Worm (Caenorhabditis elegans) whole organism, L4 larva: ENCODE measurements around the gene lbp-9.

ENCODE experiments used
- F37D6.2 ChIP-seq: sonication (generic microtip); optimal IDR thresholded peaks from 2 replicates; lab custom pipeline; 2016; ENCODE audit warnings: mild to moderate bottlenecking, missing genetic modification characterization, missing compliant biosample characterization
- F49E8.2 ChIP-seq: sonication (generic microtip); optimal IDR thresholded peaks from 2 replicates; lab custom pipeline; 2016; ENCODE audit warnings: missing compliant biosample characterization, mild to moderate bottlenecking, missing genetic modification characterization, borderline replicate concordance
- R02D3.7 ChIP-seq: fragments of 150-350 bp; sonication (generic microtip); optimal IDR thresholded peaks from 3 replicates; lab custom pipeline; 2014; ENCODE audit warnings: missing biosample characterization, missing genetic modification characterization
- T20F7.1 ChIP-seq: fragments of 200-800 bp; sonication (Bioruptor generic); optimal IDR thresholded peaks from 2 replicates; lab custom pipeline; 2018; ENCODE audit warnings: mild to moderate bottlenecking, missing genetic modification characterization, missing compliant biosample characterization
- T26A8.4 ChIP-seq: fragments of 200-800 bp; sonication (Bioruptor generic); IDR thresholded peaks from 2 replicates; pipeline ENCODE4 v1.3.6; 2022; ENCODE audit warnings: missing genetic modification characterization, missing compliant biosample characterization
- Y5F2A.4 ChIP-seq: fragments of 200-800 bp; sonication (Bioruptor generic); optimal IDR thresholded peaks from 2 replicates; lab custom pipeline; 2018; ENCODE audit warnings: mild to moderate bottlenecking, missing genetic modification characterization, missing compliant biosample characterization
- aha-1 ChIP-seq: fragments of 150-350 bp; peaks from one replicate; lab custom pipeline; 2014; ENCODE audit warnings: missing biosample characterization, missing genetic modification characterization
- aly-2 ChIP-seq: sonication (generic microtip); optimal IDR thresholded peaks from 2 replicates; lab custom pipeline; 2018; ENCODE audit warnings: missing biosample characterization, missing genetic modification characterization
- attf-4 ChIP-seq: sonication (generic microtip); optimal IDR thresholded peaks from 3 replicates; lab custom pipeline; 2017; ENCODE audit warnings: missing biosample characterization, missing genetic modification characterization
- ceh-32 ChIP-seq: sonication (generic microtip); optimal IDR thresholded peaks from 2 replicates; lab custom pipeline; 2016; ENCODE audit warnings: mild to moderate bottlenecking, missing genetic modification characterization, missing compliant biosample characterization; ENCODE audit not compliant: poor library complexity
- ces-1 ChIP-seq: fragments of 150-350 bp; sonication (generic microtip); optimal IDR thresholded peaks from 4 replicates; lab custom pipeline; 2014; ENCODE audit warnings: missing biosample characterization, missing genetic modification reagents, missing genetic modification characterization
- daf-16 ChIP-seq, 3 experiments: sonication (generic microtip); optimal IDR thresholded peaks; 2 replicates each; lab custom pipeline; 2016 to 2017; ENCODE audit warnings: missing genetic modification characterization in 3 of 3, missing genetic modification reagents in 3 of 3, mild to moderate bottlenecking in 2 of 3, missing compliant biosample characterization in 2 of 3, missing biosample characterization in 1 of 3, moderate library complexity in 1 of 3
- daf-19 ChIP-seq: fragments of 200-800 bp; sonication (Bioruptor generic); conservative IDR thresholded peaks from 2 replicates; pipeline ENCODE4 v1.3.6; 2022; ENCODE audit warnings: missing genetic modification characterization, missing compliant biosample characterization
- dmd-8 ChIP-seq: fragments of 200-800 bp; sonication (Bioruptor generic); IDR thresholded peaks from 2 replicates; pipeline ENCODE4 v1.3.6; 2022; ENCODE audit warnings: missing genetic modification characterization, missing compliant biosample characterization
- dmd-9 ChIP-seq: fragments of 200-800 bp; sonication (Bioruptor generic); IDR thresholded peaks from 2 replicates; pipeline ENCODE4 v1.3.6; 2022; ENCODE audit warnings: missing genetic modification reagents, missing genetic modification characterization, missing compliant biosample characterization
- egl-27 ChIP-seq: sonication (generic microtip); optimal IDR thresholded peaks from 3 replicates; lab custom pipeline; 2017; ENCODE audit warnings: missing biosample characterization, missing genetic modification reagents, missing genetic modification characterization
- fos-1 ChIP-seq: fragments of 150-350 bp; optimal IDR thresholded peaks from 2 replicates; lab custom pipeline; 2014; ENCODE audit warnings: missing biosample characterization, missing genetic modification characterization
- gei-8 ChIP-seq: fragments of 200-800 bp; sonication (Bioruptor generic); optimal IDR thresholded peaks from 2 replicates; lab custom pipeline; 2018; ENCODE audit warnings: mild to moderate bottlenecking, missing genetic modification characterization, missing compliant biosample characterization
- hmg-1.1 ChIP-seq: fragments of 200-800 bp; sonication (Bioruptor generic); IDR thresholded peaks from 2 replicates; pipeline ENCODE4 v1.3.6; 2022; ENCODE audit warnings: missing genetic modification reagents, missing genetic modification characterization, missing compliant biosample characterization
- lin-1 ChIP-seq: fragments of 200-800 bp; sonication (Bioruptor generic); IDR thresholded peaks from 2 replicates; pipeline ENCODE4 v1.3.6; 2022; ENCODE audit warnings: missing genetic modification reagents, missing genetic modification characterization, missing compliant biosample characterization
- lin-13 ChIP-seq: fragments of 150-350 bp; optimal IDR thresholded peaks from 2 replicates; lab custom pipeline; 2014; ENCODE audit warnings: missing biosample characterization, missing genetic modification reagents, missing genetic modification characterization
- lin-38 ChIP-seq: fragments of 200-800 bp; sonication (Bioruptor generic); IDR thresholded peaks from 2 replicates; pipeline ENCODE4 v1.3.6; 2022; ENCODE audit warnings: missing genetic modification reagents, missing genetic modification characterization, missing compliant biosample characterization
- lin-39 ChIP-seq: fragments of 150-350 bp; optimal IDR thresholded peaks from 2 replicates; lab custom pipeline; 2014; ENCODE audit warnings: missing biosample characterization, missing genetic modification reagents, missing genetic modification characterization
- madf-5 ChIP-seq, 2 experiments: fragments of 200-800 bp; sonication (Bioruptor generic); IDR thresholded peaks; 2 replicates each; pipeline ENCODE4 v1.3.6; 2022; ENCODE audit warnings: missing compliant biosample characterization in 2 of 2, missing genetic modification characterization in 2 of 2
- madf-9 ChIP-seq: fragments of 200-800 bp; sonication (Bioruptor generic); conservative IDR thresholded peaks from 2 replicates; pipeline ENCODE4 v1.3.6; 2022; ENCODE audit warnings: missing genetic modification reagents, missing genetic modification characterization, missing compliant biosample characterization
- mep-1 ChIP-seq: fragments of 150-350 bp; sonication (generic microtip); optimal IDR thresholded peaks from 3 replicates; lab custom pipeline; 2014; ENCODE audit warnings: missing biosample characterization, missing genetic modification characterization
- mxl-2 ChIP-seq: fragments of 200-800 bp; sonication (Bioruptor generic); conservative IDR thresholded peaks from 2 replicates; pipeline ENCODE4 v1.3.6; 2022; ENCODE audit warnings: missing genetic modification reagents, missing genetic modification characterization, missing compliant biosample characterization
- nhr-10 ChIP-seq: fragments of 150-350 bp; optimal IDR thresholded peaks from 2 replicates; lab custom pipeline; 2014; ENCODE audit warnings: missing biosample characterization, missing genetic modification characterization
- nhr-102 ChIP-seq: sonication (generic microtip); optimal IDR thresholded peaks from 2 replicates; lab custom pipeline; 2016; ENCODE audit warnings: mild to moderate bottlenecking, missing genetic modification characterization, moderate library complexity, missing compliant biosample characterization
- nhr-11 ChIP-seq: fragments of 150-350 bp; optimal IDR thresholded peaks from 2 replicates; lab custom pipeline; 2014; ENCODE audit warnings: missing biosample characterization, missing genetic modification characterization
- nhr-111 ChIP-seq: fragments of 200-800 bp; sonication (Bioruptor generic); optimal IDR thresholded peaks from 2 replicates; lab custom pipeline; 2018; ENCODE audit warnings: mild to moderate bottlenecking, missing genetic modification characterization, missing compliant biosample characterization
- nhr-25 ChIP-seq: sonication (generic microtip); optimal IDR thresholded peaks from 2 replicates; lab custom pipeline; 2017; ENCODE audit warnings: missing genetic modification characterization, mild to moderate bottlenecking, missing compliant biosample characterization, antibody characterized with exemption, moderate library complexity, borderline replicate concordance; ENCODE audit not compliant: insufficient read depth
- nhr-28 ChIP-seq: fragments of 150-350 bp; optimal IDR thresholded peaks from 2 replicates; lab custom pipeline; 2014; ENCODE audit warnings: missing biosample characterization, missing genetic modification characterization
- nhr-6 ChIP-seq: fragments of 150-350 bp; optimal IDR thresholded peaks from 2 replicates; lab custom pipeline; 2014; ENCODE audit warnings: missing biosample characterization, missing genetic modification characterization
- nhr-77 ChIP-seq: fragments of 150-350 bp; optimal IDR thresholded peaks from 2 replicates; lab custom pipeline; 2014; ENCODE audit warnings: missing biosample characterization, missing genetic modification characterization
- pha-4 ChIP-seq, 2 experiments: fragments of 150-350 bp in 1 of 2; fragments of 200-800 bp in 1 of 2; sonication (Bioruptor generic) in 1 of 2; IDR thresholded peaks in 1 of 2; optimal IDR thresholded peaks in 1 of 2; 2 replicates each; pipeline versions ENCODE4 v1.3.6 to Lab custom; 2014 to 2022; ENCODE audit warnings: missing genetic modification characterization in 2 of 2, missing genetic modification reagents in 2 of 2, missing biosample characterization in 1 of 2, missing compliant biosample characterization in 1 of 2
- pqm-1 ChIP-seq: sonication (generic microtip); optimal IDR thresholded peaks from 2 replicates; lab custom pipeline; 2017; ENCODE audit warnings: missing biosample characterization, missing genetic modification characterization
- saeg-2 ChIP-seq: fragments of 200-800 bp; sonication (Bioruptor generic); IDR thresholded peaks from 2 replicates; pipeline ENCODE4 v1.3.6; 2022; ENCODE audit warnings: missing genetic modification reagents, missing genetic modification characterization, missing compliant biosample characterization
- sdz-12 ChIP-seq: fragments of 200-800 bp; sonication (Bioruptor generic); optimal IDR thresholded peaks from 2 replicates; lab custom pipeline; 2018; ENCODE audit warnings: mild to moderate bottlenecking, missing genetic modification characterization, missing compliant biosample characterization
- skn-1 ChIP-seq: fragments of 150-350 bp; optimal IDR thresholded peaks from 2 replicates; lab custom pipeline; 2014; ENCODE audit warnings: missing biosample characterization, missing genetic modification characterization
- spr-3 ChIP-seq: fragments of 200-800 bp; sonication (Bioruptor generic); optimal IDR thresholded peaks from 2 replicates; lab custom pipeline; 2018; ENCODE audit warnings: mild to moderate bottlenecking, missing genetic modification characterization, missing compliant biosample characterization
- tag-97 ChIP-seq: fragments of 200-800 bp; sonication (Bioruptor generic); IDR thresholded peaks from 2 replicates; pipeline ENCODE4 v1.3.6; 2022; ENCODE audit warnings: missing genetic modification characterization, missing compliant biosample characterization
- tra-1 ChIP-seq: fragments of 200-800 bp; sonication (Bioruptor generic); IDR thresholded peaks from 2 replicates; pipeline ENCODE4 v1.3.6; 2022; ENCODE audit warnings: missing genetic modification reagents, missing genetic modification characterization, missing compliant biosample characterization
- unc-130 ChIP-seq: sonication (generic microtip); optimal IDR thresholded peaks from 2 replicates; lab custom pipeline; 2016; ENCODE audit warnings: missing genetic modification reagents, missing genetic modification characterization, missing compliant biosample characterization
- unc-39 ChIP-seq: sonication (generic microtip); optimal IDR thresholded peaks from 2 replicates; lab custom pipeline; 2017; ENCODE audit warnings: missing biosample characterization, missing genetic modification characterization
- zfp-2 ChIP-seq: sonication (generic microtip); optimal IDR thresholded peaks from 2 replicates; lab custom pipeline; 2016; ENCODE audit warnings: mild to moderate bottlenecking, missing genetic modification characterization, missing compliant biosample characterization
- zfp-3 ChIP-seq: fragments of 200-800 bp; sonication (Bioruptor generic); conservative IDR thresholded peaks from 2 replicates; pipeline ENCODE4 v1.3.6; 2022; ENCODE audit warnings: missing genetic modification reagents, missing genetic modification characterization, missing compliant biosample characterization

lbp-9 gene

DNA sequence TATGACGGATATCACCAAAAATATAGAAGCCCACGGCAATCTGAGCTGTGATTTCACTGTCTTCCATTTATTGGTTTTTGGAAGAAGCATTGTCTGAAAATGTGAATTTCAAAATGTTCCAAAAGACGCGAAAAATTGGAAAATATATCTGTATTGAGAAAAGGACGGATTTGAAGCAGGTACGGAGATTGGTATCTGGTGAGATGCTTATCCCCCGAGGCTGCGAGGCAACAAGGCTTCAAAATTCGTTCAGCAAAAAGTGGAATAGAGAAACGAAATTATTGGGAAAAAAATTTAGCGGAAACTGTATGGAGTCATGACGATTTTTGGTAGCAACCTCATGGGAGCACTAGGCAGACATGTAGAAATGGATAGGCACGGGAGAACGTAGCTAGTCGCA, 34.9 kb downstream of the lbp-9 start, which contains the start of gene F36F12.1:
Gene F36F12.1 (minus strand): TSS at position 101 of the 400 bp plus-strand sequence.
- TF ChIP-seq lin-1 (GFP tag; lab: Robert Waterston, UW) (no peak), lin-39 (tag; lab: Kevin White, UChicago) (no peak), nhr-102 (tag; lab: Kevin White, UChicago) (no peak), aha-1 (no peak), saeg-2 (no peak), lin-13 (GFP tag; lab: Kevin White, UChicago) (no peak), madf-9 (GFP tag; lab: Robert Waterston, UW) (no peak), pha-4 (GFP tag; IDR thresholded peaks at IDR 0.05; lab: Robert Waterston, UW) (no peak), pha-4 (tag; optimal IDR thresholded peaks at IDR 0.05; lab: Kevin White, UChicago) (no peak), sdz-12 (GFP tag; lab: Kevin White, UChicago) (no peak), dmd-8 (GFP tag; lab: Robert Waterston, UW) (no peak), daf-19 (GFP tag; lab: Robert Waterston, UW) (no peak), tra-1 (no peak), pqm-1 (no peak), madf-5 (GFP tag; IDR thresholded peaks at IDR 0.05; lab: Robert Waterston, UW) (no peak), nhr-28 (tag; lab: Kevin White, UChicago) (no peak), F37D6.2 (no peak), nhr-77 (tag; lab: Kevin White, UChicago) (no peak), T20F7.1 (GFP tag; lab: Kevin White, UChicago) (no peak), hmg-1.1 (GFP tag; lab: Robert Waterston, UW) (no peak)
- TF ChIP-seq, all 104 proteins: peak for 0

DNA sequence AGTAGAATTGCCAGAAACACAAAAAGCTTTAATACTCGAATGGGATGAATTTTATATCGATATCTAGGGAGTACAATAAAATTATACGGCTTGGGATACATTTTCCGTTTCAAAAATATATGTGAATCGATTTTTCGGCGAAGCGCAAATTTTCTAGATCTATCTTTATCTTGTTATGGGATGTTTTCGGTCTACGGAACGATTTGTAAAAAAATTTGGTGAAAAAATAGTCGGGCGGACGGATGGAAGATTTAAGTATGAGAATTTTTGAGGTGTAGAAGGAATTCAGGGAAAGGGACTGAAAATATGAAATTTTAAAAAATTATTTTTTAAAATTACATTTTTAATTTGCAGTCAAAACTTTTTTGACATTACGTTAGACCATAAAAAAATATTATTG, 37.7 kb downstream of the lbp-9 start, which contains the start of gene F22F7.4:
Gene F22F7.4 (minus strand): TSS at position 101 of the 400 bp plus-strand sequence.
- no peak for TF ChIP-seq nhr-6 (tag; lab: Kevin White, UChicago)
- no peak for TF ChIP-seq fos-1 (tag; lab: Kevin White, UChicago)
- no peak for TF ChIP-seq attf-4
- TF ChIP-seq spr-3 (GFP tag; lab: Kevin White, UChicago): no peak
- no peak for TF ChIP-seq nhr-28 (tag; lab: Kevin White, UChicago)

DNA sequence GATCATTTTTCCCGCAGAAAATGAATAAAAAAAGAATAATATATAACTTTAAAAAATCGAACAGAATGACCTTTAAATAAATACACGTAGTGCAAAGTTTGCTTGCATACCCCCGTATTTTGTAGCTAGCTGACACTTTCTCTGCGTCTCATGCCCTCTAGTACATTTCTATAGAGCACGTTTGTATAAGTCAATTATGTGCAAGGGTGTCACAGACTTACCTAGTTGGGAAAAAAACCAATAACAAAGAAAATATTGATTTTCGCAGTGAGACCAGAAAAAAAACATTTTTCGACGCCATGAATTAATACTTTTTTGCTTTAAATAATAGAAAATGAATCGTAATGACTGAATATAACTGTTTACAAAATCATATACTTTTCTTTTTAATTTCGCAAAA, 41.0 kb downstream of the lbp-9 start, which contains the start of gene ckb-4:
Gene ckb-4 (minus strand): TSS at position 140 of the 400 bp plus-strand sequence.
- no peak for TF ChIP-seq skn-1 (tag; lab: Kevin White, UChicago)
- no peak for TF ChIP-seq ces-1 (GFP tag; lab: Kevin White, UChicago)
- TF ChIP-seq egl-27: no peak
- no peak for TF ChIP-seq zfp-3
- no peak for TF ChIP-seq nhr-111
- no peak for TF ChIP-seq zfp-2 (tag; lab: Kevin White, UChicago)
- TF ChIP-seq nhr-25 (tag; lab: Kevin White, UChicago): no peak
- no peak for TF ChIP-seq hmg-1.1 (GFP tag; lab: Robert Waterston, UW)
- TF ChIP-seq tra-1: no peak
- TF ChIP-seq mxl-2 (GFP tag; lab: Robert Waterston, UW): no peak
- no peak for TF ChIP-seq nhr-10 (tag; lab: Kevin White, UChicago)
- TF ChIP-seq tag-97: no peak
- TF ChIP-seq madf-5 (GFP tag; IDR thresholded peaks at IDR 0.05; lab: Robert Waterston, UW): no peak
- TF ChIP-seq T26A8.4: no peak
- no peak for TF ChIP-seq mep-1 (tag; lab: Kevin White, UChicago)
- no peak for TF ChIP-seq unc-39 (tag; lab: Kevin White, UChicago)
- TF ChIP-seq F49E8.2 (tag; lab: Kevin White, UChicago): no peak
- no peak for TF ChIP-seq daf-16 (GFP tag; optimal IDR thresholded peaks at IDR 0.05; lab: Kevin White, UChicago)
- TF ChIP-seq daf-16 (tag; optimal IDR thresholded peaks at IDR 0.05; lab: Kevin White, UChicago): no peak
- peak; percentile 95 for TF ChIP-seq nhr-28 (tag; lab: Kevin White, UChicago)
- no peak for TF ChIP-seq pha-4 (GFP tag; IDR thresholded peaks at IDR 0.05; lab: Robert Waterston, UW)
- TF ChIP-seq pha-4 (tag; optimal IDR thresholded peaks at IDR 0.05; lab: Kevin White, UChicago): peak; percentile 44
- TF ChIP-seq aly-2 (tag; lab: Kevin White, UChicago): no peak
- no peak for TF ChIP-seq ceh-32
- TF ChIP-seq lin-38 (GFP tag; lab: Robert Waterston, UW): no peak
- TF ChIP-seq dmd-9 (GFP tag; lab: Robert Waterston, UW): no peak
- TF ChIP-seq aha-1: peak; percentile 66
- peak; percentile 15 for TF ChIP-seq nhr-11 (tag; lab: Kevin White, UChicago)
- TF ChIP-seq gei-8 (GFP tag; lab: Kevin White, UChicago): no peak
- TF ChIP-seq unc-130 (GFP tag; lab: Kevin White, UChicago): no peak
- no peak for TF ChIP-seq R02D3.7
- TF ChIP-seq Y5F2A.4: no peak
